Worm (Caenorhabditis elegans) whole organism, L1 larva: ENCODE data around the gene fbxc-48.

ENCODE experiments used
- aha-1 ChIP-seq: fragments of 150-350 bp; optimal IDR thresholded peaks from 2 replicates; lab custom pipeline; 2014; ENCODE audit warnings: missing biosample characterization, missing genetic modification characterization
- aly-2 ChIP-seq: fragments of 150-350 bp; optimal IDR thresholded peaks from 2 replicates; lab custom pipeline; 2014; ENCODE audit warnings: missing biosample characterization, missing genetic modification characterization
- blmp-1 ChIP-seq: fragments of 150-350 bp; optimal IDR thresholded peaks from 2 replicates; lab custom pipeline; 2014; ENCODE audit warnings: missing biosample characterization, missing genetic modification characterization
- ceh-8 ChIP-seq: fragments of 200-800 bp; sonication (Bioruptor generic); optimal IDR thresholded peaks from 2 replicates; lab custom pipeline; 2018; ENCODE audit warnings: mild to moderate bottlenecking, missing genetic modification characterization, moderate library complexity, missing compliant biosample characterization
- ceh-90 ChIP-seq: sonication (generic microtip); optimal IDR thresholded peaks from 2 replicates; lab custom pipeline; 2016; ENCODE audit warnings: missing genetic modification characterization, missing compliant biosample characterization
- dpl-1 ChIP-seq, 3 experiments: fragments of 150-350 bp in 2 of 3; sonication (generic microtip) in 1 of 3; optimal IDR thresholded peaks; 2 replicates each; lab custom pipeline; 2014 to 2017; ENCODE audit warnings: missing biosample characterization in 3 of 3, missing genetic modification characterization in 3 of 3, missing genetic modification reagents in 3 of 3
- efl-1 ChIP-seq, 4 experiments: fragments of 150-350 bp; optimal IDR thresholded peaks in 3 of 4; peaks in 1 of 4; 1 replicate in 1 of 4; 2 replicates in 3 of 4; lab custom pipeline; 2014; ENCODE audit warnings: missing biosample characterization in 2 of 4, missing genetic modification characterization in 2 of 4, missing genetic modification reagents in 2 of 4
- efl-3 ChIP-seq: fragments of 200-800 bp; sonication (Bioruptor generic); optimal IDR thresholded peaks from 2 replicates; lab custom pipeline; 2018; ENCODE audit warnings: mild to moderate bottlenecking, missing genetic modification characterization, missing compliant biosample characterization
- egl-27 ChIP-seq, 2 experiments: fragments of 150-350 bp in 1 of 2; sonication (generic microtip); optimal IDR thresholded peaks; 3 replicates each; lab custom pipeline; 2017 to 2018; ENCODE audit warnings: missing biosample characterization in 2 of 2, missing genetic modification characterization in 2 of 2, missing genetic modification reagents in 2 of 2
- elt-2 ChIP-seq: sonication (generic microtip); optimal IDR thresholded peaks from 2 replicates; lab custom pipeline; 2016; ENCODE audit warnings: missing genetic modification characterization, mild to moderate bottlenecking, inconsistent platforms, missing compliant biosample characterization, missing genetic modification reagents
- elt-3 ChIP-seq, 6 experiments: fragments of 150-350 bp in 1 of 6; sonication (generic microtip); optimal IDR thresholded peaks; 2 replicates each; lab custom pipeline; 2017 to 2018; ENCODE audit warnings: missing biosample characterization in 6 of 6, missing genetic modification characterization in 6 of 6, inconsistent platforms in 1 of 6
- ets-5 ChIP-seq: fragments of 200-800 bp; sonication (Bioruptor generic); IDR thresholded peaks from 2 replicates; pipeline ENCODE4 v1.3.6; 2022; ENCODE audit warnings: missing genetic modification characterization, missing compliant biosample characterization
- fkh-10 ChIP-seq: sonication (generic microtip); optimal IDR thresholded peaks from 2 replicates; lab custom pipeline; 2017; ENCODE audit warnings: missing biosample characterization, missing genetic modification reagents, missing genetic modification characterization
- fkh-4 ChIP-seq: sonication (generic microtip); optimal IDR thresholded peaks from 2 replicates; lab custom pipeline; 2016; ENCODE audit warnings: missing compliant biosample characterization, missing genetic modification characterization, borderline replicate concordance
- fkh-8 ChIP-seq: sonication (generic microtip); optimal IDR thresholded peaks from 2 replicates; lab custom pipeline; 2016; ENCODE audit warnings: mild to moderate bottlenecking, missing genetic modification characterization, missing compliant biosample characterization
- grh-1 ChIP-seq: fragments of 200-800 bp; sonication (Bioruptor generic); IDR thresholded peaks from 2 replicates; pipeline ENCODE4 v1.3.6; 2022; ENCODE audit warnings: missing genetic modification reagents, missing genetic modification characterization, missing compliant biosample characterization
- irx-1 ChIP-seq: sonication (generic microtip); optimal IDR thresholded peaks from 2 replicates; lab custom pipeline; 2016; ENCODE audit warnings: missing genetic modification characterization, missing compliant biosample characterization
- jun-1 ChIP-seq: fragments of 150-350 bp; optimal IDR thresholded peaks from 2 replicates; lab custom pipeline; 2014; ENCODE audit warnings: missing biosample characterization, missing genetic modification reagents, missing genetic modification characterization
- lin-13 ChIP-seq: fragments of 150-350 bp; optimal IDR thresholded peaks from 2 replicates; lab custom pipeline; 2014; ENCODE audit warnings: missing biosample characterization, missing genetic modification reagents, missing genetic modification characterization
- lin-39 ChIP-seq: fragments of 150-350 bp; optimal IDR thresholded peaks from 2 replicates; lab custom pipeline; 2014; ENCODE audit warnings: missing biosample characterization, missing genetic modification reagents, missing genetic modification characterization
- lsy-2 ChIP-seq, 2 experiments: fragments of 150-350 bp; optimal IDR thresholded peaks; 2 replicates each; lab custom pipeline; 2014; ENCODE audit warnings: missing biosample characterization in 2 of 2, missing genetic modification characterization in 2 of 2
- mep-1 ChIP-seq: fragments of 150-350 bp; optimal IDR thresholded peaks from 2 replicates; lab custom pipeline; 2014; ENCODE audit warnings: missing biosample characterization, missing genetic modification characterization
- nhr-12 ChIP-seq: sonication (generic microtip); optimal IDR thresholded peaks from 2 replicates; lab custom pipeline; 2017; ENCODE audit warnings: missing biosample characterization, missing genetic modification characterization
- nhr-20 ChIP-seq: sonication (generic microtip); optimal IDR thresholded peaks from 2 replicates; lab custom pipeline; 2016; ENCODE audit warnings: mild to moderate bottlenecking, missing genetic modification characterization, missing compliant biosample characterization
- nhr-47 ChIP-seq: sonication (generic microtip); optimal IDR thresholded peaks from 2 replicates; lab custom pipeline; 2016; ENCODE audit warnings: mild to moderate bottlenecking, missing genetic modification characterization, moderate library complexity, missing compliant biosample characterization
- nhr-71 ChIP-seq: sonication (generic microtip); optimal IDR thresholded peaks from 2 replicates; lab custom pipeline; 2016; ENCODE audit warnings: mild to moderate bottlenecking, missing genetic modification characterization, moderate library complexity, missing compliant biosample characterization
- nhr-84 ChIP-seq: sonication (generic microtip); optimal IDR thresholded peaks from 2 replicates; lab custom pipeline; 2017; ENCODE audit warnings: missing biosample characterization, missing genetic modification characterization
- nhr-85 ChIP-seq: sonication (generic microtip); peaks from one replicate; lab custom pipeline; 2016; ENCODE audit warnings: missing genetic modification characterization, inconsistent platforms, missing compliant biosample characterization
- pag-3 ChIP-seq: sonication (generic microtip); optimal IDR thresholded peaks from 2 replicates; lab custom pipeline; 2017; ENCODE audit warnings: missing genetic modification characterization, mild to moderate bottlenecking, missing compliant biosample characterization, antibody characterized with exemption, borderline replicate concordance; ENCODE audit not compliant: insufficient read depth
- pax-3 ChIP-seq: fragments of 200-800 bp; sonication (Bioruptor generic); optimal IDR thresholded peaks from 2 replicates; lab custom pipeline; 2018; ENCODE audit warnings: mild to moderate bottlenecking, missing genetic modification characterization, moderate library complexity, missing compliant biosample characterization
- rnt-1 ChIP-seq: sonication (generic microtip); optimal IDR thresholded peaks from 2 replicates; lab custom pipeline; 2016; ENCODE audit warnings: mild to moderate bottlenecking, missing genetic modification characterization, moderate library complexity, missing compliant biosample characterization
- snpc-4 ChIP-seq: fragments of 150-350 bp; optimal IDR thresholded peaks from 2 replicates; lab custom pipeline; 2014; ENCODE audit warnings: missing biosample characterization, missing genetic modification characterization
- snu-23 ChIP-seq: sonication (generic microtip); optimal IDR thresholded peaks from 2 replicates; lab custom pipeline; 2016; ENCODE audit warnings: missing genetic modification characterization, missing compliant biosample characterization
- sox-4 ChIP-seq: sonication (generic microtip); optimal IDR thresholded peaks from 2 replicates; lab custom pipeline; 2016; ENCODE audit warnings: missing genetic modification characterization, missing compliant biosample characterization
- tbx-2 ChIP-seq: sonication (generic microtip); optimal IDR thresholded peaks from 2 replicates; lab custom pipeline; 2016; ENCODE audit warnings: missing genetic modification characterization, missing compliant biosample characterization
- tlp-1 ChIP-seq: fragments of 150-350 bp; optimal IDR thresholded peaks from 2 replicates; lab custom pipeline; 2014; ENCODE audit warnings: missing biosample characterization, missing genetic modification characterization
- unc-62 ChIP-seq: fragments of 150-350 bp; optimal IDR thresholded peaks from 2 replicates; lab custom pipeline; 2014; ENCODE audit warnings: missing biosample characterization, missing genetic modification reagents, missing genetic modification characterization
- unc-86 ChIP-seq: sonication (generic microtip); optimal IDR thresholded peaks from 2 replicates; lab custom pipeline; 2016; ENCODE audit warnings: missing genetic modification characterization, missing compliant biosample characterization
- xbp-1 ChIP-seq: sonication (generic microtip); optimal IDR thresholded peaks from 2 replicates; lab custom pipeline; 2016; ENCODE audit warnings: missing genetic modification characterization, missing compliant biosample characterization
- zip-4 ChIP-seq: fragments of 200-800 bp; sonication (Bioruptor generic); optimal IDR thresholded peaks from 2 replicates; lab custom pipeline; 2018; ENCODE audit warnings: mild to moderate bottlenecking, missing genetic modification characterization, moderate library complexity, missing compliant biosample characterization

fbxc-48 gene

ce11 chrII:732393-732792 is 8.3 kb downstream of the fbxc-48 start:
- TF ChIP-seq fkh-4 (tag; lab: Kevin White, UChicago), result no peak
- TF ChIP-seq zip-4, result no peak
- no peak for TF ChIP-seq efl-1 (optimal IDR thresholded peaks at IDR 0.05; lab: Kevin White, UChicago)
- peak in 1 of 2 experiments; percentile 54 for TF ChIP-seq efl-1 (GFP tag; optimal IDR thresholded peaks at IDR 0.05 in 1 of 2; lab: Kevin White, UChicago)
- peak; percentile 56 to 66 for TF ChIP-seq lsy-2 (tag; optimal IDR thresholded peaks at IDR 0.05; lab: Kevin White, UChicago)
- no peak for TF ChIP-seq aly-2 (tag; lab: Kevin White, UChicago)
- TF ChIP-seq snpc-4 (tag; lab: Kevin White, UChicago), result no peak
- no peak for TF ChIP-seq efl-3 (GFP tag; lab: Kevin White, UChicago)
- no peak for TF ChIP-seq aha-1
- TF ChIP-seq nhr-85 (tag; lab: Kevin White, UChicago), result peak; percentile 33
- no peak for TF ChIP-seq blmp-1 (tag; lab: Kevin White, UChicago)
- no peak for TF ChIP-seq nhr-12 (tag; lab: Kevin White, UChicago)
- no peak for TF ChIP-seq pax-3 (tag; lab: Kevin White, UChicago)
- no peak for TF ChIP-seq snu-23 (GFP tag; lab: Kevin White, UChicago)
- no peak for TF ChIP-seq tlp-1 (tag; lab: Kevin White, UChicago)
- TF ChIP-seq xbp-1 (tag; lab: Kevin White, UChicago), result no peak
- no peak for TF ChIP-seq elt-3 (tag; optimal IDR thresholded peaks at IDR 0.05; lab: Kevin White, UChicago)
- TF ChIP-seq ets-5 (GFP tag; lab: Robert Waterston, UW), result no peak
- no peak for TF ChIP-seq nhr-84
- TF ChIP-seq jun-1 (tag; lab: Kevin White, UChicago), result no peak
- no peak for TF ChIP-seq sox-4
- TF ChIP-seq fkh-10 (GFP tag; lab: Kevin White, UChicago), result no peak
- no peak for TF ChIP-seq ceh-8 (GFP tag; lab: Kevin White, UChicago)
- TF ChIP-seq nhr-20 (tag; lab: Kevin White, UChicago), result no peak
- no peak for TF ChIP-seq unc-62 (GFP tag; lab: Kevin White, UChicago)
- no peak for TF ChIP-seq pag-3 (tag; lab: Kevin White, UChicago)
- no peak for TF ChIP-seq egl-27 (tag; optimal IDR thresholded peaks at IDR 0.05; lab: Kevin White, UChicago)
- peak; percentile 8 for TF ChIP-seq lin-13
- no peak for TF ChIP-seq elt-2 (tag; lab: Kevin White, UChicago)
- TF ChIP-seq, all 84 proteins: peak for 4

ce11 chrII:729931-730330 is 10.8 kb downstream of the fbxc-48 start:
- TF ChIP-seq dpl-1 (GFP tag; optimal IDR thresholded peaks at IDR 0.05; lab: Kevin White, UChicago) (peak in 2 of 3 experiments; percentile 12 to 16), efl-1 (optimal IDR thresholded peaks at IDR 0.05; lab: Kevin White, UChicago) (peak in 1 of 2 experiments; percentile 43), efl-1 (GFP tag; optimal IDR thresholded peaks at IDR 0.05 in 1 of 2; lab: Kevin White, UChicago) (peak; percentile 29 to 94), ceh-90 (tag; lab: Kevin White, UChicago) (no peak), lsy-2 (tag; optimal IDR thresholded peaks at IDR 0.05; lab: Kevin White, UChicago) (peak in 1 of 2 experiments; percentile 13), nhr-47 (tag; lab: Kevin White, UChicago) (peak; percentile 39), grh-1 (GFP tag; lab: Robert Waterston, UW) (no peak; the same call in 1 of the 2 replicates), nhr-71 (tag; lab: Kevin White, UChicago) (peak; percentile 11), mep-1 (no peak)

ce11 chrII:724004-724403 is 16.7 kb downstream of the fbxc-48 start:
- TF ChIP-seq efl-1 (optimal IDR thresholded peaks at IDR 0.05; lab: Kevin White, UChicago) (no peak), efl-1 (GFP tag; optimal IDR thresholded peaks at IDR 0.05 in 1 of 2; lab: Kevin White, UChicago) (peak in 1 of 2 experiments; percentile 69), nhr-85 (tag; lab: Kevin White, UChicago) (no peak), tbx-2 (tag; lab: Kevin White, UChicago) (no peak), unc-86 (no peak)

ce11 chrII:723488-723887 is 17.2 kb downstream of the fbxc-48 start, which contains the start of gene rfip-2:
TSS of gene rfip-2 (plus strand) at chrII:723788.
- TF ChIP-seq irx-1 (tag; lab: Kevin White, UChicago) (no peak), lin-39 (tag; lab: Kevin White, UChicago) (no peak), rnt-1 (tag; lab: Kevin White, UChicago) (no peak), fkh-8 (tag; lab: Kevin White, UChicago) (no peak)
